Fruit fly (Drosophila melanogaster) whole organism, embryonic: Measurements from ENCODE around the gene CG1638.

ENCODE experiments used
- CG10565 ChIP-seq: fragments of 200-800 bp; sonication (Bioruptor generic); optimal IDR thresholded peaks from 3 replicates; lab custom pipeline; 2016; ENCODE audit warnings: missing biosample characterization, mild to moderate bottlenecking, missing genetic modification characterization
- CG11398 ChIP-seq: fragments of 200-800 bp; sonication (Bioruptor generic); optimal IDR thresholded peaks from 2 replicates; lab custom pipeline; 2016; ENCODE audit warnings: missing biosample characterization, missing genetic modification characterization
- CG12769 ChIP-seq: fragments of 200-800 bp; sonication (Bioruptor generic); optimal IDR thresholded peaks from 2 replicates; lab custom pipeline; 2019; ENCODE audit warnings: missing biosample characterization, mild to moderate bottlenecking, missing genetic modification characterization, moderate library complexity
- CG13894 ChIP-seq: fragments of 200-800 bp; sonication (Bioruptor generic); optimal IDR thresholded peaks from 3 replicates; lab custom pipeline; 2018; ENCODE audit warnings: missing biosample characterization, mild to moderate bottlenecking, missing genetic modification characterization, moderate library complexity
- CG15073 ChIP-seq: fragments of 200-800 bp; sonication (Bioruptor generic); optimal IDR thresholded peaks from 2 replicates; lab custom pipeline; 2016; ENCODE audit warnings: missing biosample characterization, missing genetic modification characterization
- CG1647 ChIP-seq: fragments of 200-800 bp; sonication (Bioruptor generic); optimal IDR thresholded peaks from 3 replicates; lab custom pipeline; 2016; ENCODE audit warnings: missing biosample characterization, missing genetic modification characterization
- CG16813 ChIP-seq: fragments of 200-800 bp; sonication (Bioruptor generic); IDR thresholded peaks from 3 replicates; pipeline ENCODE4 v1.3.6; 2022; ENCODE audit warnings: missing biosample characterization, missing genetic modification characterization; ENCODE audit not compliant: partially characterized antibody
- CG16815 ChIP-seq: fragments of 200-800 bp; sonication (Bioruptor generic); optimal IDR thresholded peaks from 3 replicates; lab custom pipeline; 2017; ENCODE audit warnings: missing biosample characterization, mild to moderate bottlenecking, missing genetic modification characterization
- CG18011 ChIP-seq: fragments of 200-800 bp; sonication (Bioruptor generic); optimal IDR thresholded peaks from 2 replicates; lab custom pipeline; 2017; ENCODE audit warnings: missing biosample characterization, missing genetic modification characterization, mild to moderate bottlenecking, moderate library complexity, missing genotype
- CG18764 ChIP-seq: fragments of 200-800 bp; sonication (Bioruptor generic); optimal IDR thresholded peaks from 3 replicates; lab custom pipeline; 2016; ENCODE audit warnings: missing biosample characterization, missing genetic modification characterization
- CG2120 ChIP-seq: fragments of 200-800 bp; sonication (Bioruptor generic); optimal IDR thresholded peaks from 3 replicates; lab custom pipeline; 2016; ENCODE audit warnings: missing biosample characterization, missing genetic modification characterization
- CG3726 ChIP-seq: fragments of 200-800 bp; sonication (Bioruptor generic); IDR thresholded peaks from 3 replicates; pipeline ENCODE4, ENCODE4 v1.3.6; 2022; ENCODE audit warnings: missing biosample characterization, missing genetic modification characterization
- CG3838 ChIP-seq: fragments of 200-800 bp; sonication (Bioruptor generic); optimal IDR thresholded peaks from 3 replicates; lab custom pipeline; 2016; ENCODE audit warnings: missing biosample characterization, missing genetic modification characterization
- CG42726 ChIP-seq: fragments of 200-800 bp; sonication (Bioruptor generic); IDR thresholded peaks from 2 replicates; pipeline ENCODE4 v1.3.6; 2022; ENCODE audit warnings: missing biosample characterization, missing genetic modification characterization; ENCODE audit not compliant: partially characterized antibody
- CG4617 ChIP-seq: fragments of 200-800 bp; sonication (Bioruptor generic); optimal IDR thresholded peaks from 3 replicates; lab custom pipeline; 2016; ENCODE audit warnings: missing biosample characterization, missing genetic modification characterization, borderline replicate concordance
- CG6683 ChIP-seq: fragments of 200-800 bp; sonication (Bioruptor generic); optimal IDR thresholded peaks from 2 replicates; lab custom pipeline; 2017; ENCODE audit warnings: missing biosample characterization, mild to moderate bottlenecking, missing genetic modification characterization, missing genetic modification reagents
- CG7786 ChIP-seq: fragments of 200-800 bp; sonication (Bioruptor generic); optimal IDR thresholded peaks from 2 replicates; lab custom pipeline; 2016; ENCODE audit warnings: missing biosample characterization, missing genetic modification characterization
- CG8924 ChIP-seq: fragments of 200-800 bp; optimal IDR thresholded peaks from 3 replicates; lab custom pipeline; 2019; ENCODE audit warnings: missing biosample characterization, mild to moderate bottlenecking, missing genetic modification characterization, moderate library complexity
- CG9817 ChIP-seq: fragments of 200-800 bp; sonication (Bioruptor generic); optimal IDR thresholded peaks from 2 replicates; lab custom pipeline; 2018; ENCODE audit warnings: missing biosample characterization, mild to moderate bottlenecking, missing genetic modification characterization, moderate library complexity
- Dad ChIP-seq: fragments of 200-800 bp; sonication (Bioruptor generic); optimal IDR thresholded peaks from 3 replicates; lab custom pipeline; 2016; ENCODE audit warnings: missing biosample characterization, missing genetic modification characterization
- Doc2 ChIP-seq: fragments of 200-800 bp; sonication (Bioruptor generic); IDR thresholded peaks from 2 replicates; pipeline ENCODE4 v1.3.6; 2022; ENCODE audit warnings: missing biosample characterization, missing genetic modification characterization
- Doc3 ChIP-seq: fragments of 200-800 bp; sonication (Bioruptor generic); IDR thresholded peaks from 3 replicates; pipeline ENCODE4 v1.3.6; 2022; ENCODE audit warnings: missing biosample characterization, missing genetic modification characterization; ENCODE audit not compliant: partially characterized antibody
- GATAe ChIP-seq: fragments of 200-800 bp; sonication (Bioruptor generic); conservative IDR thresholded peaks from 2 replicates; pipeline ENCODE4 v1.3.6; 2022; ENCODE audit warnings: missing biosample characterization, missing genetic modification characterization
- Hr3 ChIP-seq: fragments of 200-800 bp; sonication (Bioruptor generic); optimal IDR thresholded peaks from 3 replicates; lab custom pipeline; 2016; ENCODE audit warnings: missing biosample characterization, missing genetic modification characterization
- Kr ChIP-seq: fragments of 200-800 bp; sonication (Bioruptor generic); optimal IDR thresholded peaks from 2 replicates; lab custom pipeline; 2017; ENCODE audit warnings: missing biosample characterization, mild to moderate bottlenecking, missing genetic modification characterization
- MBD-R2 ChIP-seq: fragments of 200-800 bp; sonication (Bioruptor generic); IDR thresholded peaks from 2 replicates; pipeline ENCODE4 v1.3.6; 2022; ENCODE audit warnings: missing biosample characterization, missing genetic modification characterization
- Myb ChIP-seq: fragments of 200-800 bp; sonication (Bioruptor generic); optimal IDR thresholded peaks from 2 replicates; lab custom pipeline; 2016; ENCODE audit warnings: missing biosample characterization, missing genetic modification characterization
- NK7.1 ChIP-seq: fragments of 200-800 bp; sonication (Bioruptor generic); optimal IDR thresholded peaks from 3 replicates; lab custom pipeline; 2016; ENCODE audit warnings: missing biosample characterization, missing genetic modification characterization
- Nf-YC ChIP-seq: fragments of 200-800 bp; optimal IDR thresholded peaks from 3 replicates; lab custom pipeline; 2019; ENCODE audit warnings: missing biosample characterization, mild to moderate bottlenecking, missing genetic modification characterization, moderate library complexity
- Rfx ChIP-seq: fragments of 200-800 bp; sonication (Bioruptor generic); IDR thresholded peaks from 2 replicates; pipeline ENCODE4 v1.3.6; 2022; ENCODE audit warnings: missing biosample characterization, missing genetic modification characterization
- Xrp1 ChIP-seq: fragments of 200-800 bp; sonication (Bioruptor generic); IDR thresholded peaks from 2 replicates; pipeline ENCODE4 v1.3.6; 2022; ENCODE audit warnings: missing biosample characterization, missing genetic modification characterization
- ab ChIP-seq: fragments of 200-800 bp; sonication (Bioruptor generic); optimal IDR thresholded peaks from 2 replicates; lab custom pipeline; 2016; ENCODE audit warnings: missing biosample characterization, missing genetic modification characterization
- chinmo ChIP-seq: fragments of 200-800 bp; sonication (Bioruptor generic); IDR thresholded peaks from 4 replicates; pipeline ENCODE4 v1.3.6; 2022; ENCODE audit warnings: missing biosample characterization, missing genetic modification characterization; ENCODE audit not compliant: partially characterized antibody
- ci ChIP-seq: fragments of 200-800 bp; sonication (Bioruptor generic); IDR thresholded peaks from 3 replicates; pipeline ENCODE4 v1.3.6; 2022; ENCODE audit warnings: missing biosample characterization, missing genetic modification characterization
- crc ChIP-seq: fragments of 200-800 bp; sonication (Bioruptor generic); optimal IDR thresholded peaks from 2 replicates; lab custom pipeline; 2016; ENCODE audit warnings: missing biosample characterization, missing genetic modification characterization
- emc ChIP-seq: fragments of 200-800 bp; sonication (Bioruptor generic); optimal IDR thresholded peaks from 2 replicates; lab custom pipeline; 2016; ENCODE audit warnings: missing biosample characterization, missing genetic modification characterization
- gsb ChIP-seq: fragments of 200-800 bp; sonication (Bioruptor generic); IDR thresholded peaks from 2 replicates; pipeline ENCODE4 v1.3.6; 2022; ENCODE audit warnings: missing biosample characterization, missing genetic modification characterization
- hkb ChIP-seq, 2 experiments: fragments of 200-800 bp in 1 of 2; fragments of >200 bp in 1 of 2; sonication (Bioruptor generic) in 1 of 2; IDR thresholded peaks in 1 of 2; optimal IDR thresholded peaks in 1 of 2; 2 replicates each; pipeline versions ENCODE4 v1.3.6 to Lab custom; 2017 to 2022; ENCODE audit warnings: missing biosample characterization in 1 of 2, missing genetic modification characterization in 1 of 2
- kni ChIP-seq: fragments of 200-800 bp; sonication (Bioruptor generic); optimal IDR thresholded peaks from 3 replicates; lab custom pipeline; 2017; ENCODE audit warnings: mild to moderate bottlenecking, missing biosample characterization, missing genetic modification reagents, missing genetic modification characterization
- lola ChIP-seq, 3 experiments: fragments of >200 bp in 2 of 3; fragments of 200-800 bp in 1 of 3; sonication (Bioruptor generic) in 1 of 3; optimal IDR thresholded peaks; 2 replicates each; lab custom pipeline; 2017 to 2019; ENCODE audit warnings: missing biosample characterization in 3 of 3, missing genetic modification characterization in 3 of 3, mild to moderate bottlenecking in 1 of 3, moderate library complexity in 1 of 3
- pan ChIP-seq, 4 experiments: fragments of >200 bp in 3 of 4; fragments of 200-800 bp in 1 of 4; sonication (Bioruptor generic) in 1 of 4; optimal IDR thresholded peaks in 3 of 4; IDR thresholded peaks in 1 of 4; 2 replicates each; pipeline versions ENCODE4 v1.3.6 to Lab custom; 2017 to 2022; ENCODE audit warnings: missing biosample characterization in 2 of 4, missing genetic modification characterization in 2 of 4, mixed read lengths in 1 of 4
- pita ChIP-seq: fragments of 200-800 bp; sonication (Bioruptor generic); optimal IDR thresholded peaks from 2 replicates; lab custom pipeline; 2017; ENCODE audit warnings: missing biosample characterization, mild to moderate bottlenecking, missing genetic modification characterization
- ranshi ChIP-seq: fragments of 200-800 bp; sonication (Bioruptor generic); IDR thresholded peaks from 2 replicates; pipeline ENCODE4 v1.3.6; 2022; ENCODE audit warnings: missing biosample characterization, missing genetic modification characterization
- rib ChIP-seq: fragments of 200-800 bp; sonication (Bioruptor generic); IDR thresholded peaks from 2 replicates; pipeline ENCODE4 v1.3.6; 2022; ENCODE audit warnings: missing biosample characterization, missing genetic modification characterization
- row ChIP-seq: fragments of 200-800 bp; sonication (Bioruptor generic); IDR thresholded peaks from 3 replicates; pipeline ENCODE4 v1.3.6; 2022; ENCODE audit warnings: missing biosample characterization, missing genetic modification characterization
- run ChIP-seq: fragments of 200-800 bp; sonication (Bioruptor generic); optimal IDR thresholded peaks from 3 replicates; lab custom pipeline; 2018; ENCODE audit warnings: missing biosample characterization, mild to moderate bottlenecking, missing genetic modification characterization
- sob ChIP-seq: fragments of 200-800 bp; sonication (Bioruptor generic); IDR thresholded peaks from 2 replicates; pipeline ENCODE4 v1.3.6; 2022; ENCODE audit warnings: missing biosample characterization, missing genetic modification characterization
- sqz ChIP-seq: fragments of 200-800 bp; sonication (Bioruptor generic); optimal IDR thresholded peaks from 3 replicates; lab custom pipeline; 2018; ENCODE audit warnings: missing biosample characterization, mild to moderate bottlenecking, missing genetic modification characterization
- ssp ChIP-seq: fragments of 200-800 bp; sonication (Bioruptor generic); IDR thresholded peaks from 2 replicates; pipeline ENCODE4 v1.3.6; 2022; ENCODE audit warnings: missing biosample characterization, missing genetic modification characterization
- sug ChIP-seq: fragments of 200-800 bp; optimal IDR thresholded peaks from 2 replicates; lab custom pipeline; 2019; ENCODE audit warnings: missing biosample characterization, mild to moderate bottlenecking, missing genetic modification characterization, moderate library complexity
- yki ChIP-seq: fragments of >200 bp; optimal IDR thresholded peaks from 3 replicates; lab custom pipeline; 2018

Gene CG1638

DNA sequence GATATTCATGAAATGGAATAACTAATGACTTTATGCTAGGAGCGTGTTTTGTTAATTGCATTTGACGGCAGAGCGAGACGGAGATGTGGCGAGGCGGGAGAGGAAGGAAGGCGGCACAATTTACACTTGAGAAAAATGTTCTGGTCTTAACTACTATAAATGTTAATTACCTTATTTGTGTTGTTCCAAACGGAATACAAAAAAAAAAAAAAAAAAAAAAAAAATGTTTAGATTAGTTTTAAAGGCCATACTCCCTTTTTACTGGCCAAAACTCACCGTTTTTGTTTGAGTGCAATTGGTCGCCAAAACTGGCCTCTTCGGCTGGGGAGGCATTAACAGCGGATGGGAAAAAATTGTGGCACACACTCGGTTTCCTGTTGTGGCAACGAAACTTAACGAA lies 36.8 kb downstream of the CG1638 start (continued):
- no peak for TF ChIP-seq sob
- no peak for TF ChIP-seq gsb
- no peak for TF ChIP-seq Doc3
- TF ChIP-seq MBD-R2 (GFP tag; lab: Robert Waterston, UW), result no peak
- no peak for TF ChIP-seq ranshi (GFP tag; lab: Robert Waterston, UW)
- TF ChIP-seq CG2120 (GFP tag; lab: Kevin White, UChicago), result peak; percentile 32
- no peak for TF ChIP-seq CG42726
- no peak for TF ChIP-seq chinmo (GFP tag; lab: Robert Waterston, UW)
- no peak for TF ChIP-seq GATAe (GFP tag; lab: Robert Waterston, UW)
- no peak for TF ChIP-seq CG13894 (tag; lab: Kevin White, UChicago)
- TF ChIP-seq ci (GFP tag; lab: Robert Waterston, UW), result no peak
- TF ChIP-seq ssp (GFP tag; lab: Robert Waterston, UW), result no peak
- TF ChIP-seq row (GFP tag; lab: Robert Waterston, UW), result peak; percentile 45
- TF ChIP-seq CG3838, result no peak
- TF ChIP-seq CG18764 (GFP tag; lab: Kevin White, UChicago), result no peak
- no peak for TF ChIP-seq CG1647 (GFP tag; lab: Kevin White, UChicago)
- no peak for TF ChIP-seq emc (GFP tag; lab: Kevin White, UChicago)
- TF ChIP-seq CG10565 (GFP tag; lab: Kevin White, UChicago), result no peak
- TF ChIP-seq Kr (GFP tag; lab: Kevin White, UChicago), result no peak
- no peak for TF ChIP-seq run (tag; lab: Kevin White, UChicago)
- no peak for TF ChIP-seq Doc2 (GFP tag; lab: Robert Waterston, UW)
- no peak for TF ChIP-seq CG15073 (GFP tag; lab: Kevin White, UChicago)
- TF ChIP-seq CG12769, result no peak
- TF ChIP-seq CG6683 (GFP tag; lab: Kevin White, UChicago), result no peak
- no peak for TF ChIP-seq CG18011 (GFP tag; lab: Kevin White, UChicago)
- TF ChIP-seq Xrp1 (GFP tag; lab: Robert Waterston, UW), result peak; percentile 36; the same call in 1 of the 2 replicates
- TF ChIP-seq CG4617 (GFP tag; lab: Kevin White, UChicago), result no peak
- no peak for TF ChIP-seq CG16813
- no peak for TF ChIP-seq pan (optimal IDR thresholded peaks at IDR 0.05; lab: Kevin White, UChicago)
- no peak for TF ChIP-seq pan (GFP tag; optimal IDR thresholded peaks at IDR 0.05 in 1 of 2, IDR thresholded peaks at IDR 0.05 in 1 of 2)
- TF ChIP-seq CG9817 (tag; lab: Kevin White, UChicago), result no peak
- TF ChIP-seq CG7786 (GFP tag; lab: Kevin White, UChicago), result no peak
- TF ChIP-seq Rfx, result peak; percentile 53
- TF ChIP-seq Nf-YC (tag; lab: Kevin White, UChicago), result no peak
- TF ChIP-seq rib (GFP tag; lab: Robert Waterston, UW), result no peak
- no peak for TF ChIP-seq sqz (GFP tag; lab: Kevin White, UChicago)
- no peak for TF ChIP-seq Myb
- no peak for TF ChIP-seq pita (GFP tag; lab: Kevin White, UChicago)
- TF ChIP-seq sug (tag; lab: Kevin White, UChicago), result no peak
- no peak for TF ChIP-seq lola (GFP tag; optimal IDR thresholded peaks at IDR 0.05; lab: Kevin White, UChicago)
- TF ChIP-seq CG8924, result no peak
- TF ChIP-seq CG3726 (GFP tag; lab: Robert Waterston, UW), result no peak
- TF ChIP-seq crc, result no peak
- no peak for TF ChIP-seq yki (lab: Kevin White, UChicago)
- TF ChIP-seq hkb (optimal IDR thresholded peaks at IDR 0.05; lab: Kevin White, UChicago), result no peak
- TF ChIP-seq hkb (GFP tag; IDR thresholded peaks at IDR 0.05; lab: Robert Waterston, UW), result no peak
- TF ChIP-seq CG16815 (GFP tag; lab: Kevin White, UChicago), result no peak
- no peak for TF ChIP-seq Dad (GFP tag; lab: Kevin White, UChicago)
- TF ChIP-seq kni (GFP tag; lab: Kevin White, UChicago), result no peak
- TF ChIP-seq ab (GFP tag; lab: Kevin White, UChicago), result no peak
- no peak for TF ChIP-seq NK7.1 (GFP tag; lab: Kevin White, UChicago)
- TF ChIP-seq CG11398 (GFP tag; lab: Kevin White, UChicago), result no peak
- TF ChIP-seq Hr3 (GFP tag; lab: Kevin White, UChicago), result peak; percentile 2
